Worm (Caenorhabditis elegans): ENCODE data around the gene W05H9.2.

W05H9.2 gene

ce11 chrX:6219892-6220291, 46.9 kb upstream of the W05H9.2 start (continued):
- TF ChIP-seq ceh-19 (GFP tag; optimal IDR thresholded peaks at IDR 0.05): no peak
- TF ChIP-seq madf-2 (tag; optimal IDR thresholded peaks at IDR 0.05): peak; percentile 47
- TF ChIP-seq ceh-2 (tag; optimal IDR thresholded peaks at IDR 0.05): no peak
- TF ChIP-seq ahr-1 (tag; optimal IDR thresholded peaks at IDR 0.05): no peak
- peak; percentile 2 for TF ChIP-seq fkh-6 (tag; optimal IDR thresholded peaks at IDR 0.05)
- TF ChIP-seq mec-3 (tag; optimal IDR thresholded peaks at IDR 0.05; ENCODE audit: borderline replicate concordance): no peak
- TF ChIP-seq pha-2 (tag; optimal IDR thresholded peaks at IDR 0.05): no peak
- TF ChIP-seq ceh-34 (tag; optimal IDR thresholded peaks at IDR 0.05): peak; percentile 32
- TF ChIP-seq dve-1 (tag; optimal IDR thresholded peaks at IDR 0.05): peak; percentile 63
- no peak for TF ChIP-seq npax-4 (tag; optimal IDR thresholded peaks at IDR 0.05)
- no peak for TF ChIP-seq zip-5 (tag; optimal IDR thresholded peaks at IDR 0.05)
- peak; percentile 4 for TF ChIP-seq ceh-24 (tag; optimal IDR thresholded peaks at IDR 0.05)
- TF ChIP-seq pat-9 (tag; optimal IDR thresholded peaks at IDR 0.05): peak; percentile 12
- TF ChIP-seq elt-2 (tag; optimal IDR thresholded peaks at IDR 0.05): peak; percentile 36
- TF ChIP-seq unc-3 (GFP tag; conservative IDR thresholded peaks at IDR 0.05): 0 out of 2 replicates have a peak, but pooled peaks have one; percentile 18
- TF ChIP-seq unc-3 (tag; optimal IDR thresholded peaks at IDR 0.05): no peak
- peak; percentile 35 for TF ChIP-seq hlh-15 (tag; optimal IDR thresholded peaks at IDR 0.05)
- TF ChIP-seq ttx-3 (tag; optimal IDR thresholded peaks at IDR 0.05): peak; percentile 22
- TF ChIP-seq hlh-6 (tag; optimal IDR thresholded peaks at IDR 0.05): no peak
- TF ChIP-seq tbx-7 (tag; optimal IDR thresholded peaks at IDR 0.05): no peak
- TF ChIP-seq pag-3 (tag; optimal IDR thresholded peaks at IDR 0.05; ENCODE audit: borderline replicate concordance): no peak
- TF ChIP-seq che-1 (tag; optimal IDR thresholded peaks at IDR 0.05): peak; percentile 62
- TF ChIP-seq tbx-2 (tag; optimal IDR thresholded peaks at IDR 0.05): peak; percentile 36
- TF ChIP-seq sox-2 (GFP tag; IDR thresholded peaks at IDR 0.05): no peak
- TF ChIP-seq unc-86 (tag; optimal IDR thresholded peaks at IDR 0.05): no peak

DNA sequence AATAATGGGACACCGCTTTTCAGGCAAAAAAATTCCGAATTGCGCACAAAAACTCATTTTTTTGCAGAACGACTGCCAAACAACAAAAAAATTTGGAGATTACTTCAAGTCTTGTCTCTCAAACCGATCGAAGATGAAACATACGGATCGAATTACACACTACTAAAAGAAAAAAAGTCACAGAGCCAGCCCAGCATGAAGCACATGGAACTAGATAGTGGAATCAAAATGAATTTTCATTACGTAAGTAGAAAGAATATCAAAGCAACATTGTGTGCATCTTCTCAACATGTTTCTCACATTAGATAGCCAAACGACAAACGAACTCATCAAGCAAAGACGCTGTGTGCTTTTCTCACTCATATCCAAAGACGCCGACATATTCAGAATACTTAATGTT, 45.7 kb upstream of the W05H9.2 start:
- no peak for TF ChIP-seq sdc-2 (tag; optimal IDR thresholded peaks at IDR 0.05)

- TF ChIP-seq ceh-19 (GFP tag; optimal IDR thresholded peaks at IDR 0.05) (no peak), dve-1 (tag; optimal IDR thresholded peaks at IDR 0.05) (no peak), ceh-48 (tag; optimal IDR thresholded peaks at IDR 0.05) (no peak), rnt-1 (tag; optimal IDR thresholded peaks at IDR 0.05) (peak; percentile 11), fkh-6 (tag; optimal IDR thresholded peaks at IDR 0.05) (no peak), npax-4 (tag; optimal IDR thresholded peaks at IDR 0.05) (no peak), pqm-1 (tag; optimal IDR thresholded peaks at IDR 0.05) (no peak), lim-6 (tag; optimal IDR thresholded peaks at IDR 0.05) (no peak), unc-55 (GFP tag; optimal IDR thresholded peaks at IDR 0.05) (peak; percentile 95), pros-1 (tag; optimal IDR thresholded peaks at IDR 0.05) (no peak), sox-4 (tag; optimal IDR thresholded peaks at IDR 0.05) (no peak), ceh-31 (tag; optimal IDR thresholded peaks at IDR 0.05) (no peak), ceh-18 (tag; optimal IDR thresholded peaks at IDR 0.05) (no peak), pha-2 (tag; optimal IDR thresholded peaks at IDR 0.05) (no peak), hlh-8 (tag; optimal IDR thresholded peaks at IDR 0.05) (peak; percentile 7), pat-9 (tag; optimal IDR thresholded peaks at IDR 0.05) (no peak), sdc-2 (tag; optimal IDR thresholded peaks at IDR 0.05) (peak; percentile 6), lin-11 (tag; optimal IDR thresholded peaks at IDR 0.05) (no peak)
These were observed 42.0 kb upstream of the W05H9.2 start for ce11 chrX:6224841-6225240.

DNA sequence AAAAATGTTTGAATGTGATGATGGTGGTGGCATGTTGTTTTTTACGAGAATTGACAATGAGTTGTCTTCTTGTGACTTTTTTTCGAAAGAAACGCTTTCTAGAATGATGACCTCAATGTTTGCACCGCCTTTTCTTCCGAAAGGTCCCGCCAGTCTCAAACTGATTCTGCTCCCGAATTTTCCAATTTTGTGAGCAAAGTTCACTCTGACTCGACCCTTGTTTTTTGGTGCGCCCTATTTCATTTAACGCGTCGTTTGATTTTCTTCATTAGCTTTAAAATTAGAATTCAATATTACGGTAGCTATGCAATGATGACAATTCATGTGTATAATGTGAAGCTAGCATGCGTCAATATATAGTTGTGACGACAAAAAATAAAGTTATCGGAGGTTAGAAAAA, 36.2 kb upstream of the W05H9.2 start, which contains the start of gene lite-1:
lite-1 (minus strand) TSS at position 101 of the 400 bp plus-strand sequence.
- TF ChIP-seq unc-86 (tag; optimal IDR thresholded peaks at IDR 0.05) (no peak), elt-4 (tag; optimal IDR thresholded peaks at IDR 0.05) (no peak), rnt-1 (tag; optimal IDR thresholded peaks at IDR 0.05) (no peak)

Measured in whole organism, late embryonic.